Fruit fly (Drosophila melanogaster) whole organism, embryonic: ENCODE data around the gene CG42847.

Experiments used
- Bteb2 ChIP-seq: fragments of 200-800 bp; sonication (Bioruptor generic); optimal IDR thresholded peaks from 2 replicates; lab custom pipeline; 2016; ENCODE audit warnings: missing biosample characterization, missing genetic modification characterization
- CG10147 ChIP-seq: fragments of 200-800 bp; sonication (Bioruptor generic); optimal IDR thresholded peaks from 2 replicates; lab custom pipeline; 2019; ENCODE audit warnings: missing biosample characterization, mild to moderate bottlenecking, missing genetic modification characterization, moderate library complexity
- CG10321 ChIP-seq: fragments of 200-800 bp; sonication (Bioruptor generic); IDR thresholded peaks from 2 replicates; pipeline ENCODE4 v1.3.6; 2022; ENCODE audit warnings: missing biosample characterization, missing genetic modification characterization
- CG12155 ChIP-seq: fragments of 200-800 bp; sonication (Bioruptor generic); optimal IDR thresholded peaks from 3 replicates; lab custom pipeline; 2016; ENCODE audit warnings: missing biosample characterization, missing genetic modification characterization
- CG12391 ChIP-seq: fragments of 200-800 bp; sonication (Bioruptor generic); optimal IDR thresholded peaks from 3 replicates; lab custom pipeline; 2018; ENCODE audit warnings: missing biosample characterization, mild to moderate bottlenecking, missing genetic modification characterization, moderate library complexity
- CG13894 ChIP-seq: fragments of 200-800 bp; sonication (Bioruptor generic); optimal IDR thresholded peaks from 3 replicates; lab custom pipeline; 2018; ENCODE audit warnings: missing biosample characterization, mild to moderate bottlenecking, missing genetic modification characterization, moderate library complexity
- CG15011 ChIP-seq: fragments of 200-800 bp; sonication (Bioruptor generic); optimal IDR thresholded peaks from 3 replicates; lab custom pipeline; 2018; ENCODE audit warnings: missing biosample characterization, mild to moderate bottlenecking, missing genetic modification characterization
- CG15696 ChIP-seq: fragments of 200-800 bp; sonication (Bioruptor generic); optimal IDR thresholded peaks from 2 replicates; lab custom pipeline; 2019; ENCODE audit warnings: missing biosample characterization, mild to moderate bottlenecking, missing genetic modification characterization, moderate library complexity
- CG17328 ChIP-seq: fragments of 200-800 bp; sonication (Bioruptor generic); IDR thresholded peaks from 2 replicates; pipeline ENCODE4 v1.3.6; 2022; ENCODE audit warnings: missing biosample characterization, missing genetic modification characterization
- CG17912 ChIP-seq: fragments of 200-800 bp; sonication (Bioruptor generic); optimal IDR thresholded peaks from 2 replicates; lab custom pipeline; 2018; ENCODE audit warnings: missing biosample characterization, mild to moderate bottlenecking, missing genetic modification characterization
- CG18262 ChIP-seq: fragments of 200-800 bp; optimal IDR thresholded peaks from 3 replicates; lab custom pipeline; 2019; ENCODE audit warnings: missing biosample characterization, mild to moderate bottlenecking, missing genetic modification characterization, moderate library complexity
- CG1832 ChIP-seq: fragments of 200-800 bp; sonication (Bioruptor generic); optimal IDR thresholded peaks from 2 replicates; lab custom pipeline; 2017; ENCODE audit warnings: missing biosample characterization, mild to moderate bottlenecking, missing genetic modification characterization, inconsistent platforms
- CG2678 ChIP-seq: fragments of 200-800 bp; sonication (Bioruptor generic); optimal IDR thresholded peaks from 3 replicates; lab custom pipeline; 2019; ENCODE audit warnings: missing biosample characterization, mild to moderate bottlenecking, missing genetic modification characterization, moderate library complexity
- CG3281 ChIP-seq: fragments of 200-800 bp; sonication (Bioruptor generic); optimal IDR thresholded peaks from 3 replicates; lab custom pipeline; 2017; ENCODE audit warnings: missing biosample characterization, mild to moderate bottlenecking, missing genetic modification characterization
- CG4282 ChIP-seq: fragments of 200-800 bp; sonication (Bioruptor generic); optimal IDR thresholded peaks from 2 replicates; lab custom pipeline; 2016; ENCODE audit warnings: missing biosample characterization, missing genetic modification characterization
- CG7372 ChIP-seq: fragments of 200-800 bp; sonication (Bioruptor generic); IDR thresholded peaks from 2 replicates; pipeline ENCODE4 v1.3.6; 2022; ENCODE audit warnings: missing biosample characterization, missing genetic modification characterization
- CG8089 ChIP-seq: fragments of 200-800 bp; sonication (Bioruptor generic); optimal IDR thresholded peaks from 3 replicates; lab custom pipeline; 2016; ENCODE audit warnings: missing biosample characterization, missing genetic modification characterization
- CG9797 ChIP-seq: fragments of 200-800 bp; sonication (Bioruptor generic); optimal IDR thresholded peaks from 3 replicates; lab custom pipeline; 2018; ENCODE audit warnings: missing biosample characterization, mild to moderate bottlenecking, missing genetic modification characterization
- CTCF ChIP-seq: fragments of 200-800 bp; sonication (Bioruptor generic); optimal IDR thresholded peaks from 2 replicates; lab custom pipeline; 2017; ENCODE audit warnings: missing biosample characterization, mild to moderate bottlenecking, missing genetic modification characterization, moderate library complexity
- CrebB ChIP-seq: fragments of 200-800 bp; sonication (Bioruptor generic); optimal IDR thresholded peaks from 3 replicates; lab custom pipeline; 2018; ENCODE audit warnings: missing biosample characterization, mild to moderate bottlenecking, missing genetic modification characterization
- Dad ChIP-seq: fragments of 200-800 bp; sonication (Bioruptor generic); optimal IDR thresholded peaks from 3 replicates; lab custom pipeline; 2016; ENCODE audit warnings: missing biosample characterization, missing genetic modification characterization
- Dfd ChIP-seq, 2 experiments: fragments of >200 bp; optimal IDR thresholded peaks; 2 replicates each; lab custom pipeline; 2017; ENCODE audit warnings: missing biosample characterization in 2 of 2, missing genetic modification characterization in 2 of 2
- ERR ChIP-seq: fragments of 200-800 bp; sonication (Bioruptor generic); optimal IDR thresholded peaks from 2 replicates; lab custom pipeline; 2016; ENCODE audit warnings: missing biosample characterization, missing genetic modification characterization
- H15 ChIP-seq: fragments of 200-800 bp; sonication (Bioruptor generic); IDR thresholded peaks from 3 replicates; pipeline ENCODE4 v1.3.6; 2022; ENCODE audit warnings: missing biosample characterization, missing genetic modification characterization
- HLH54F ChIP-seq: fragments of 200-800 bp; sonication (Bioruptor generic); optimal IDR thresholded peaks from 3 replicates; lab custom pipeline; 2016; ENCODE audit warnings: missing biosample characterization, missing genetic modification characterization
- HLHmδ ChIP-seq: fragments of 200-800 bp; sonication (Bioruptor generic); optimal IDR thresholded peaks from 2 replicates; lab custom pipeline; 2018; ENCODE audit warnings: missing biosample characterization, mild to moderate bottlenecking, missing genetic modification characterization, moderate library complexity
- Kr ChIP-seq: fragments of 200-800 bp; sonication (Bioruptor generic); optimal IDR thresholded peaks from 2 replicates; lab custom pipeline; 2017; ENCODE audit warnings: missing biosample characterization, mild to moderate bottlenecking, missing genetic modification characterization
- Mes4 ChIP-seq: fragments of 200-800 bp; sonication (Bioruptor generic); optimal IDR thresholded peaks from 2 replicates; lab custom pipeline; 2016; ENCODE audit warnings: missing biosample characterization, missing genetic modification characterization
- Mrtf ChIP-seq: fragments of 200-800 bp; sonication (Bioruptor generic); IDR thresholded peaks from 3 replicates; pipeline ENCODE4 v1.3.6; 2022; ENCODE audit warnings: missing biosample characterization, missing genetic modification characterization
- NC2α ChIP-seq: fragments of 200-800 bp; sonication (Bioruptor generic); optimal IDR thresholded peaks from 2 replicates; lab custom pipeline; 2016; ENCODE audit warnings: missing biosample characterization, missing genetic modification characterization
- NK7.1 ChIP-seq: fragments of 200-800 bp; sonication (Bioruptor generic); optimal IDR thresholded peaks from 3 replicates; lab custom pipeline; 2016; ENCODE audit warnings: missing biosample characterization, missing genetic modification characterization
- Poxn ChIP-seq: fragments of 200-800 bp; sonication (Bioruptor generic); IDR thresholded peaks from 2 replicates; pipeline ENCODE4 v1.3.6; 2022; ENCODE audit warnings: missing biosample characterization, missing genetic modification characterization
- Sin3A ChIP-seq: fragments of >200 bp; optimal IDR thresholded peaks from 2 replicates; lab custom pipeline; 2018
- bab2 ChIP-seq: fragments of 200-800 bp; sonication (Bioruptor generic); optimal IDR thresholded peaks from 2 replicates; lab custom pipeline; 2016; ENCODE audit warnings: missing biosample characterization, missing genetic modification characterization
- chif ChIP-seq, 2 experiments: fragments of 200-800 bp; sonication (Bioruptor generic); optimal IDR thresholded peaks; 3 replicates each; lab custom pipeline; 2016; ENCODE audit warnings: missing biosample characterization in 2 of 2, missing genetic modification characterization in 2 of 2
- chinmo ChIP-seq: fragments of 200-800 bp; sonication (Bioruptor generic); IDR thresholded peaks from 4 replicates; pipeline ENCODE4 v1.3.6; 2022; ENCODE audit warnings: missing biosample characterization, missing genetic modification characterization; ENCODE audit not compliant: partially characterized antibody
- crp ChIP-seq, 2 experiments: fragments of 200-800 bp; sonication (Bioruptor generic); optimal IDR thresholded peaks; 2 replicates in 1 of 2; 3 replicates in 1 of 2; lab custom pipeline; 2017; ENCODE audit warnings: missing biosample characterization in 2 of 2, missing genetic modification characterization in 2 of 2, mild to moderate bottlenecking in 1 of 2, moderate library complexity in 1 of 2
- esg ChIP-seq: fragments of 200-800 bp; sonication (Bioruptor generic); conservative IDR thresholded peaks from 2 replicates; pipeline ENCODE4 v1.3.6; 2022; ENCODE audit warnings: missing biosample characterization, missing genetic modification characterization
- fd3F ChIP-seq: fragments of 200-800 bp; sonication (Bioruptor generic); optimal IDR thresholded peaks from 2 replicates; lab custom pipeline; 2018; ENCODE audit warnings: missing biosample characterization, mild to moderate bottlenecking, missing genetic modification characterization, moderate library complexity
- ham ChIP-seq: fragments of 200-800 bp; sonication (Bioruptor generic); IDR thresholded peaks from 2 replicates; pipeline ENCODE4 v1.3.6; 2022; ENCODE audit warnings: missing biosample characterization, missing genetic modification characterization
- pita ChIP-seq: fragments of 200-800 bp; sonication (Bioruptor generic); optimal IDR thresholded peaks from 2 replicates; lab custom pipeline; 2017; ENCODE audit warnings: missing biosample characterization, mild to moderate bottlenecking, missing genetic modification characterization
- pzg ChIP-seq: fragments of 200-800 bp; sonication (Bioruptor generic); optimal IDR thresholded peaks from 3 replicates; lab custom pipeline; 2018; ENCODE audit warnings: missing biosample characterization, mild to moderate bottlenecking, missing genetic modification characterization, moderate library complexity
- row ChIP-seq: fragments of 200-800 bp; sonication (Bioruptor generic); IDR thresholded peaks from 3 replicates; pipeline ENCODE4 v1.3.6; 2022; ENCODE audit warnings: missing biosample characterization, missing genetic modification characterization
- salm ChIP-seq: fragments of 200-800 bp; sonication (Bioruptor generic); optimal IDR thresholded peaks from 2 replicates; lab custom pipeline; 2018; ENCODE audit warnings: missing biosample characterization, mild to moderate bottlenecking, missing genetic modification characterization
- slou ChIP-seq: fragments of 200-800 bp; sonication (Bioruptor generic); optimal IDR thresholded peaks from 3 replicates; lab custom pipeline; 2016; ENCODE audit warnings: missing biosample characterization, missing genetic modification characterization
- tgo ChIP-seq: fragments of 200-800 bp; sonication (Bioruptor generic); IDR thresholded peaks from 3 replicates; pipeline ENCODE4 v1.3.6; 2022; ENCODE audit warnings: missing biosample characterization, missing genetic modification characterization
- tll ChIP-seq, 2 experiments: fragments of 200-800 bp in 1 of 2; fragments of >200 bp in 1 of 2; sonication (Bioruptor generic) in 1 of 2; optimal IDR thresholded peaks; 2 replicates each; lab custom pipeline; 2017 to 2019; ENCODE audit warnings: missing biosample characterization in 2 of 2, missing genetic modification characterization in 2 of 2, mild to moderate bottlenecking in 1 of 2, moderate library complexity in 1 of 2
- vnd ChIP-seq: fragments of 200-800 bp; sonication (Bioruptor generic); IDR thresholded peaks from 3 replicates; pipeline ENCODE4 v1.3.6; 2022; ENCODE audit warnings: missing biosample characterization, missing genetic modification characterization; ENCODE audit not compliant: partially characterized antibody

CG42847 gene

dm6 chr2L:9448322-9449256 lies 20.9 kb downstream of the CG42847 start (continued):
- TF ChIP-seq CG10321 (no peak), CG7372 (no peak), CG17912 (GFP tag; lab: Kevin White, UChicago) (no peak), pita (no peak), CG18262 (tag; lab: Kevin White, UChicago) (peak; percentile 39), bab2 (GFP tag; lab: Kevin White, UChicago) (no peak), CG12155 (GFP tag; lab: Kevin White, UChicago) (no peak), ERR (GFP tag; lab: Kevin White, UChicago) (no peak), CG9797 (GFP tag; lab: Kevin White, UChicago) (no peak), Mrtf (no peak), salm (tag; lab: Kevin White, UChicago) (no peak), Poxn (GFP tag; lab: Robert Waterston, UW) (no peak), esg (no peak; the same call in 1 of the 2 replicates), CrebB (no peak), Dfd (GFP tag; optimal IDR thresholded peaks at IDR 0.05; lab: Kevin White, UChicago) (no peak), vnd (GFP tag; lab: Robert Waterston, UW) (no peak), Kr (GFP tag; lab: Kevin White, UChicago) (no peak), fd3F (GFP tag; lab: Kevin White, UChicago) (no peak), tll (GFP tag; optimal IDR thresholded peaks at IDR 0.05; lab: Kevin White, UChicago) (no peak), HLH54F (GFP tag; lab: Kevin White, UChicago) (peak; percentile 9), chinmo (GFP tag; lab: Robert Waterston, UW) (peak; percentile 76; the same call in 2 of the 4 replicates), ham (GFP tag; lab: Robert Waterston, UW) (no peak), Dad (no peak)

dm6 chr2L:9449257-9449972 lies 21.7 kb downstream of the CG42847 start:
- TF ChIP-seq CG15011 (peak; percentile 89), CG4282 (GFP tag; lab: Kevin White, UChicago) (peak; percentile 85), CG10147 (GFP tag; lab: Kevin White, UChicago) (peak; percentile 91), HLHmδ (GFP tag; lab: Kevin White, UChicago) (peak; percentile 93), CG15696 (peak; percentile 98), slou (GFP tag; lab: Kevin White, UChicago) (peak; percentile 95), CG1832 (GFP tag; lab: Kevin White, UChicago) (peak; percentile 78), CG17328 (GFP tag; lab: Robert Waterston, UW) (peak; percentile 93), H15 (GFP tag; lab: Robert Waterston, UW) (peak; percentile 92), Mes4 (GFP tag; lab: Kevin White, UChicago) (peak; percentile 47), CG3281 (GFP tag; lab: Kevin White, UChicago) (peak; percentile 93), NK7.1 (GFP tag; lab: Kevin White, UChicago) (peak; percentile 38), crp (GFP tag; optimal IDR thresholded peaks at IDR 0.05; lab: Kevin White, UChicago) (peak in 1 of 2 experiments; percentile 70), CG12391 (tag; lab: Kevin White, UChicago) (peak; percentile 97), Bteb2 (GFP tag; lab: Kevin White, UChicago) (peak; percentile 58), NC2α (GFP tag; lab: Kevin White, UChicago) (peak; percentile 59), CG8089 (GFP tag; lab: Kevin White, UChicago) (peak; percentile 65), pzg (GFP tag; lab: Kevin White, UChicago) (peak; percentile 8), chinmo (GFP tag; lab: Robert Waterston, UW) (peak; percentile 96), Sin3A (lab: Kevin White, UChicago) (no peak), CG13894 (tag; lab: Kevin White, UChicago) (peak; percentile 87), chif (GFP tag; optimal IDR thresholded peaks at IDR 0.05; lab: Kevin White, UChicago) (peak; percentile 62 to 85), tgo (GFP tag; lab: Robert Waterston, UW) (peak; percentile 96), row (GFP tag; lab: Robert Waterston, UW) (peak; percentile 99), CTCF (GFP tag; lab: Kevin White, UChicago) (peak; percentile 52), CG2678 (peak; percentile 97)
